Fruit fly (Drosophila melanogaster) whole organism, adult: ENCODE data around the gene Arr1.
A peak's percentile ranks its signal among the peaks of the same experiment; 100 is the strongest.

Experiments used
- CG1620 ChIP-seq: fragments of 200-800 bp; sonication (Bioruptor generic); optimal IDR thresholded peaks from 2 replicates; lab custom pipeline; 2016; ENCODE audit warnings: missing biosample characterization, missing genetic modification characterization
- CG7045 ChIP-seq: fragments of 200-800 bp; sonication (Bioruptor generic); optimal IDR thresholded peaks from 2 replicates; lab custom pipeline; 2017; ENCODE audit warnings: missing biosample characterization, mild to moderate bottlenecking, missing genetic modification characterization
- kay ChIP-seq: fragments of 200-800 bp; sonication (Bioruptor generic); peaks from one replicate; lab custom pipeline; 2016; ENCODE audit warnings: missing biosample characterization, missing genetic modification characterization, borderline replicate concordance
- toe ChIP-seq: fragments of 200-800 bp; sonication (Bioruptor generic); optimal IDR thresholded peaks from 2 replicates; lab custom pipeline; 2016; ENCODE audit warnings: missing biosample characterization, missing genetic modification characterization

DNA sequence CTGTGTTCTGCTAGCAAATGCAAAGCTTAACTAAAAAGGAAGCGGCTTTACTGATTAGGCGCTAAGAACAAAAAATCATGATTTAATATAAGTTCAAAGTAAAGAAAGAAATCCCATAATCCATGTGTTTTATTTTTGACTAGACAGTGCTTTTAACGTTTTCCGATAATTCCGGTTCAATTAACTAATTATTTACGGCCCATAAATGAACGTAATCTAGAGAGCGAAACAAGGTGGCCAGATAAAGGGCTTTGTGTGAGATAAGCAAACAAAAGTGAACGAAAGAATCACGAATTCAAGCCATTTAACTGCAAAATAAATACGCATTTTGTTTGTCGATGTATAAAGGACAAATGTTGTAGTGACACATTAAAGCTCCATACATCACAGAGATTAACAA, 37.0 kb downstream of the Arr1 start:
- TF ChIP-seq CG1620 (GFP tag; lab: Kevin White, UChicago), result no peak
- TF ChIP-seq CG7045 (GFP tag; lab: Kevin White, UChicago), result no peak
- TF ChIP-seq toe (GFP tag; lab: Kevin White, UChicago), result no peak
- TF ChIP-seq kay, result peak; percentile 45
